Worm (Caenorhabditis elegans): ENCODE data around the gene coa-7.

ce11 chrII:11616333-11616942 is 34.5 kb downstream of the coa-7 start:
- TF ChIP-seq ref-1 (GFP tag; conservative IDR thresholded peaks at IDR 0.05) = no peak
- TF ChIP-seq ztf-29 (GFP tag; IDR thresholded peaks at IDR 0.05) = no peak
- no peak for TF ChIP-seq flt-1 (GFP tag; IDR thresholded peaks at IDR 0.05)
- TF ChIP-seq cog-1 (tag; optimal IDR thresholded peaks at IDR 0.05) = no peak
- TF ChIP-seq T22C8.4 (GFP tag; IDR thresholded peaks at IDR 0.05) = no peak
- no peak for TF ChIP-seq klf-2 (GFP tag; conservative IDR thresholded peaks at IDR 0.05)
- 0 out of 2 replicates have a peak, but pooled peaks have one; percentile 21 for TF ChIP-seq ztf-23 (GFP tag; IDR thresholded peaks at IDR 0.05)
- TF ChIP-seq tab-1 (GFP tag; IDR thresholded peaks at IDR 0.05) = no peak
- TF ChIP-seq med-1 (GFP tag; optimal IDR thresholded peaks at IDR 0.05; ENCODE audit: insufficient read depth) = no peak
